Worm (Caenorhabditis elegans) whole organism, L3 larva: ENCODE measurements around the gene H04M03.12.

Source experiments
- ceh-82 ChIP-seq: fragments of 150-350 bp; optimal IDR thresholded peaks from 2 replicates; lab custom pipeline; 2014; ENCODE audit warnings: missing biosample characterization, missing genetic modification characterization
- fkh-10 ChIP-seq: sonication (generic microtip); optimal IDR thresholded peaks from 2 replicates; lab custom pipeline; 2017; ENCODE audit warnings: missing biosample characterization, missing genetic modification reagents, missing genetic modification characterization
- lin-15B ChIP-seq: fragments of 150-350 bp; optimal IDR thresholded peaks from 2 replicates; lab custom pipeline; 2014; ENCODE audit warnings: missing biosample characterization, missing genetic modification characterization
- nhr-43 ChIP-seq: sonication (generic microtip); optimal IDR thresholded peaks from 2 replicates; lab custom pipeline; 2016; ENCODE audit warnings: mild to moderate bottlenecking, missing genetic modification characterization, missing compliant biosample characterization; ENCODE audit not compliant: poor library complexity, severe bottlenecking
- nhr-77 ChIP-seq: fragments of 150-350 bp; optimal IDR thresholded peaks from 2 replicates; lab custom pipeline; 2014; ENCODE audit warnings: missing biosample characterization, missing genetic modification characterization
- pqm-1 ChIP-seq: fragments of 150-350 bp; optimal IDR thresholded peaks from 2 replicates; lab custom pipeline; 2017; ENCODE audit warnings: missing biosample characterization, missing genetic modification characterization, inconsistent platforms

DNA sequence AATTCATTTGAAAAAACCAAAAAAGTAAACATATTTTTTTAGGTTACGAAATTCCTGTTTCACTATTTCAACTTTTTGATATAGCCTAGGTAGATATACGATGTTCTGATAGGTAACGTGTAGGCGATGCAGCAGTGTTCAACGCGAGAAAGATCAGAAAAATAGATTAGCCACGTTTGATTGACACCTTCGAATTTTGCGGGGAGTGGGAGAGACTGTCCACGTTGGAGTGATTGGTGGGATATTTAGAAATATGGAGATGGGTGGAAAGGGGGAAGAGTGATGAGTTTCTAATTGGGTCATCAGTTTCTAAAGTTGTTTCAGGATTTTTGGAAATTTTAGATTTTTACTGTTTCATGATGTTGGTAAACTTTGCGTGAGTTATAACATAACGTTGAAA is 20.0 kb upstream of the H04M03.12 start:
- TF ChIP-seq fkh-10 = no peak
- TF ChIP-seq ceh-82 = no peak
- no peak for TF ChIP-seq nhr-43 (tag; lab: Kevin White, UChicago)
- TF ChIP-seq pqm-1 = no peak
- no peak for TF ChIP-seq nhr-77 (tag; lab: Kevin White, UChicago)
- no peak for TF ChIP-seq lin-15B (tag; lab: Kevin White, UChicago)
